Worm (Caenorhabditis elegans) whole organism, L3 larva: Measurements from ENCODE around the gene F52H2.1.

ENCODE experiments used
- R02D3.7 ChIP-seq: fragments of 150-350 bp; optimal IDR thresholded peaks from 2 replicates; lab custom pipeline; 2014; ENCODE audit warnings: missing biosample characterization, missing genetic modification characterization
- aly-2 ChIP-seq: fragments of 150-350 bp; optimal IDR thresholded peaks from 2 replicates; lab custom pipeline; 2014; ENCODE audit warnings: missing biosample characterization, missing genetic modification characterization
- ama-1 ChIP-seq: fragments of 150-350 bp; optimal IDR thresholded peaks from 2 replicates; lab custom pipeline; 2018
- ceh-28 ChIP-seq: fragments of 150-350 bp; optimal IDR thresholded peaks from 2 replicates; lab custom pipeline; 2014; ENCODE audit warnings: missing biosample characterization, missing genetic modification reagents, missing genetic modification characterization
- ceh-82 ChIP-seq: fragments of 150-350 bp; optimal IDR thresholded peaks from 2 replicates; lab custom pipeline; 2014; ENCODE audit warnings: missing biosample characterization, missing genetic modification characterization
- ceh-9 ChIP-seq: sonication (generic microtip); optimal IDR thresholded peaks from 2 replicates; lab custom pipeline; 2018; ENCODE audit warnings: missing biosample characterization, missing genetic modification characterization
- egl-27 ChIP-seq: sonication (generic microtip); optimal IDR thresholded peaks from 4 replicates; lab custom pipeline; 2017; ENCODE audit warnings: missing biosample characterization, missing genetic modification reagents, missing genetic modification characterization
- egl-5 ChIP-seq: fragments of 150-350 bp; optimal IDR thresholded peaks from 2 replicates; lab custom pipeline; 2017; ENCODE audit warnings: missing biosample characterization, missing genetic modification reagents, missing genetic modification characterization, inconsistent platforms
- elt-1 ChIP-seq: fragments of 150-350 bp; optimal IDR thresholded peaks from 2 replicates; lab custom pipeline; 2014; ENCODE audit warnings: missing biosample characterization, missing genetic modification characterization
- elt-3 ChIP-seq, 3 experiments: fragments of 150-350 bp in 1 of 3; sonication (generic microtip) in 2 of 3; optimal IDR thresholded peaks; 2 replicates in 2 of 3; 4 replicates in 1 of 3; lab custom pipeline; 2014 to 2017; ENCODE audit warnings: missing biosample characterization in 3 of 3, missing genetic modification characterization in 3 of 3
- hmg-11 ChIP-seq: sonication (generic microtip); optimal IDR thresholded peaks from 2 replicates; lab custom pipeline; 2016; ENCODE audit warnings: missing genetic modification characterization, missing compliant biosample characterization
- jun-1 ChIP-seq: fragments of 150-350 bp; optimal IDR thresholded peaks from 2 replicates; lab custom pipeline; 2014; ENCODE audit warnings: missing biosample characterization, missing genetic modification reagents, missing genetic modification characterization
- lin-15B ChIP-seq: fragments of 150-350 bp; optimal IDR thresholded peaks from 2 replicates; lab custom pipeline; 2014; ENCODE audit warnings: missing biosample characterization, missing genetic modification characterization
- lin-39 ChIP-seq: fragments of 150-350 bp; optimal IDR thresholded peaks from 2 replicates; lab custom pipeline; 2018; ENCODE audit warnings: missing biosample characterization, missing genetic modification reagents, missing genetic modification characterization
- lsy-12 ChIP-seq: sonication (generic microtip); optimal IDR thresholded peaks from 2 replicates; lab custom pipeline; 2016; ENCODE audit warnings: mild to moderate bottlenecking, missing genetic modification characterization, missing compliant biosample characterization
- mdl-1 ChIP-seq: fragments of 150-350 bp; optimal IDR thresholded peaks from 2 replicates; lab custom pipeline; 2014; ENCODE audit warnings: missing biosample characterization, missing genetic modification characterization
- mml-1 ChIP-seq: fragments of 150-350 bp; sonication (generic microtip); optimal IDR thresholded peaks from 3 replicates; lab custom pipeline; 2014; ENCODE audit warnings: missing biosample characterization, missing genetic modification characterization
- nfya-1 ChIP-seq: sonication (generic microtip); optimal IDR thresholded peaks from 2 replicates; lab custom pipeline; 2017; ENCODE audit warnings: missing genetic modification characterization, mild to moderate bottlenecking, missing compliant biosample characterization, antibody characterized with exemption, moderate library complexity; ENCODE audit not compliant: insufficient read depth
- nhr-11 ChIP-seq: fragments of 150-350 bp; optimal IDR thresholded peaks from 2 replicates; lab custom pipeline; 2014; ENCODE audit warnings: missing biosample characterization, missing genetic modification characterization
- nhr-12 ChIP-seq: fragments of 150-350 bp; optimal IDR thresholded peaks from 2 replicates; lab custom pipeline; 2014; ENCODE audit warnings: missing biosample characterization, missing genetic modification characterization
- nhr-237 ChIP-seq: fragments of 150-350 bp; optimal IDR thresholded peaks from 2 replicates; lab custom pipeline; 2014; ENCODE audit warnings: missing biosample characterization, missing genetic modification characterization
- nhr-25 ChIP-seq: sonication (generic microtip); optimal IDR thresholded peaks from 2 replicates; lab custom pipeline; 2017; ENCODE audit warnings: missing biosample characterization, missing genetic modification characterization
- nhr-28 ChIP-seq: fragments of 150-350 bp; optimal IDR thresholded peaks from 2 replicates; lab custom pipeline; 2014; ENCODE audit warnings: missing biosample characterization, missing genetic modification characterization
- nhr-43 ChIP-seq: sonication (generic microtip); optimal IDR thresholded peaks from 2 replicates; lab custom pipeline; 2016; ENCODE audit warnings: mild to moderate bottlenecking, missing genetic modification characterization, missing compliant biosample characterization; ENCODE audit not compliant: poor library complexity, severe bottlenecking
- nhr-67 ChIP-seq: fragments of 150-350 bp; optimal IDR thresholded peaks from 2 replicates; lab custom pipeline; 2014; ENCODE audit warnings: missing biosample characterization, missing genetic modification characterization
- nhr-76 ChIP-seq: fragments of 150-350 bp; sonication (generic microtip); optimal IDR thresholded peaks from 5 replicates; lab custom pipeline; 2014; ENCODE audit warnings: missing biosample characterization, missing genetic modification characterization
- nhr-77 ChIP-seq: fragments of 150-350 bp; optimal IDR thresholded peaks from 2 replicates; lab custom pipeline; 2014; ENCODE audit warnings: missing biosample characterization, missing genetic modification characterization
- pha-4 ChIP-seq: fragments of 150-350 bp; optimal IDR thresholded peaks from 2 replicates; lab custom pipeline; 2014; ENCODE audit warnings: missing biosample characterization, missing genetic modification reagents, missing genetic modification characterization
- pqm-1 ChIP-seq: fragments of 150-350 bp; optimal IDR thresholded peaks from 2 replicates; lab custom pipeline; 2017; ENCODE audit warnings: missing biosample characterization, missing genetic modification characterization, inconsistent platforms
- sea-2 ChIP-seq: fragments of 150-350 bp; sonication (generic microtip); optimal IDR thresholded peaks from 4 replicates; lab custom pipeline; 2014; ENCODE audit warnings: missing biosample characterization, missing genetic modification reagents, missing genetic modification characterization
- snpc-4 ChIP-seq: fragments of 150-350 bp; optimal IDR thresholded peaks from 2 replicates; lab custom pipeline; 2014; ENCODE audit warnings: missing biosample characterization, missing genetic modification characterization
- tbx-2 ChIP-seq: sonication (generic microtip); optimal IDR thresholded peaks from 2 replicates; lab custom pipeline; 2016; ENCODE audit warnings: mild to moderate bottlenecking, missing genetic modification characterization, missing compliant biosample characterization
- unc-39 ChIP-seq: sonication (generic microtip); optimal IDR thresholded peaks from 4 replicates; lab custom pipeline; 2017; ENCODE audit warnings: missing biosample characterization, missing genetic modification characterization
- unc-62 ChIP-seq: fragments of 150-350 bp; sonication (generic microtip); optimal IDR thresholded peaks from 4 replicates; lab custom pipeline; 2014; ENCODE audit warnings: missing biosample characterization, missing genetic modification reagents, missing genetic modification characterization
- zag-1 ChIP-seq: fragments of 150-350 bp; optimal IDR thresholded peaks from 2 replicates; lab custom pipeline; 2014; ENCODE audit warnings: missing biosample characterization, missing genetic modification characterization
- ztf-11 ChIP-seq: fragments of 150-350 bp; optimal IDR thresholded peaks from 2 replicates; lab custom pipeline; 2014; ENCODE audit warnings: missing biosample characterization, missing genetic modification characterization

F52H2.1 gene

DNA sequence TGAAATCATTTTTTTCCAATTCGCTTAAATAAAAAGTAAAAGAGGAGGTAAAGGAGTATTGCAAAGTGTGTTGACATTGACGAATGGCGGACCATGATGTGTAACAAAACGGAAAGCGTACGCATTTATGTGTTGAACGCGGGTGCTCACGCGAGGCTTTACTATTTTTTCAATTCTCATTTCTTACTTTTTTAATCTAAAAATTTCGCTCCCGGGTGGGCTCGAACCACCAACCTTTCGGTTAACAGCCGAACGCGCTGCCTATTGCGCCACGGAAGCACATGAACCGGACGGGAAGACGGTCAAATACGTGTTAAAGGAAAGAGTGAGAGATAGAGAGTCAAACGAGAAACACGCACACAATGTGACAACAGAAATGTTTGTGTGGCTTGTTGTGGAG lies 23.6 kb upstream of the F52H2.1 start (continued):
- TF ChIP-seq aly-2 (tag; lab: Kevin White, UChicago) (no peak), elt-3 (tag; optimal IDR thresholded peaks at IDR 0.05; lab: Kevin White, UChicago) (no peak), nhr-76 (tag; lab: Kevin White, UChicago) (no peak), ceh-9 (tag; lab: Kevin White, UChicago) (no peak), lin-39 (tag; lab: Kevin White, UChicago) (peak; percentile 30), nhr-237 (tag; lab: Kevin White, UChicago) (no peak), tbx-2 (peak; percentile 43), mml-1 (tag; lab: Kevin White, UChicago) (no peak), egl-5 (tag; lab: Kevin White, UChicago) (no peak), ceh-28 (tag; lab: Kevin White, UChicago) (no peak), lin-15B (tag; lab: Kevin White, UChicago) (peak; percentile 18), unc-39 (tag; lab: Kevin White, UChicago) (no peak), mdl-1 (tag; lab: Kevin White, UChicago) (no peak), jun-1 (tag; lab: Kevin White, UChicago) (peak; percentile 39), ama-1 (lab: Kevin White, UChicago) (no peak), nhr-12 (tag; lab: Kevin White, UChicago) (no peak), ceh-82 (tag; lab: Kevin White, UChicago) (no peak), nhr-67 (tag; lab: Kevin White, UChicago) (no peak), sea-2 (GFP tag; lab: Kevin White, UChicago) (no peak), snpc-4 (peak; percentile 13), unc-62 (GFP tag; lab: Kevin White, UChicago) (no peak), R02D3.7 (tag; lab: Kevin White, UChicago) (no peak), nhr-11 (no peak)
- TF ChIP-seq, all 47 proteins: peak for 16

DNA sequence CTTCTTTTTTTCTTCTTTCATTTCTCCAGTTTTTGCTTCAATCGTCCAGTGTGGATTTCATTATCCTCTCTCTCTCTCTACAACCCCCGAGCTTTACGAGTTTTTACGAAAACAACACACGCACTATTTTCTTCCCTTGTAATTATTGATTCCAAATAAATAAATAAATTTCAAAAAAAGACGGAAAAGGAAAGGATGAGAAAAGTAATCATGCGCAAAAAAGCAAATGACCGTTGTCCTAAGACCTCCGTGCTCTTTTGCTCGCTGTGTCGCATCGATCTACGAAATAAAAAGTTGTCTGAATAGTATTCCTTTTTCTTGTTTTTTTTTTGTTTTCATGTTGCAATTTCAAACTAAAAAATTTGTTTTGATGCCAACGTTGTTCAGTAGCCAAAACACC lies 22.2 kb upstream of the F52H2.1 start:
- TF ChIP-seq tbx-2, result no peak
- no peak for TF ChIP-seq nhr-28 (tag; lab: Kevin White, UChicago)
- TF ChIP-seq zag-1 (tag; lab: Kevin White, UChicago), result no peak
- TF ChIP-seq ceh-28 (tag; lab: Kevin White, UChicago), result no peak

DNA sequence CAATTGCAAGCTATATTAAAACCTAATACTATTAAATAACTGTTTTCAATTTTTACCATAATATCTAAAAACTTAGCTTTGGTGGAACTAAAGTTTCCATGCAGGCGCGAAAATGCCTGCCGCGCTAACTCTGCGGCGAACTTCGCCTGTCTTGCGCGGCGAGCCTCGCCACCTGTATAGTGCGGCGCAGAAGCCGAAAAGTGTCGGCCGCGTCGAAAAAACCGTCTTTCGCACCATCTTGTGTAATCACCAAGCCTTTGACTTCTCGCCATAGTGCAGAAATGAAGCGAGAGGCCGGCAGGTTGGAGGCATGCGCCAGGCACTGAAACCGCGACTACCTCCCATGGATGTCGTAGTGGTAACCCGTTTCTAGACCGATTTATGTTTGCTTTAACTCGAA lies 21.4 kb upstream of the F52H2.1 start:
- TF ChIP-seq sea-2 (GFP tag; lab: Kevin White, UChicago) (no peak), snpc-4 (peak; percentile 16)

DNA sequence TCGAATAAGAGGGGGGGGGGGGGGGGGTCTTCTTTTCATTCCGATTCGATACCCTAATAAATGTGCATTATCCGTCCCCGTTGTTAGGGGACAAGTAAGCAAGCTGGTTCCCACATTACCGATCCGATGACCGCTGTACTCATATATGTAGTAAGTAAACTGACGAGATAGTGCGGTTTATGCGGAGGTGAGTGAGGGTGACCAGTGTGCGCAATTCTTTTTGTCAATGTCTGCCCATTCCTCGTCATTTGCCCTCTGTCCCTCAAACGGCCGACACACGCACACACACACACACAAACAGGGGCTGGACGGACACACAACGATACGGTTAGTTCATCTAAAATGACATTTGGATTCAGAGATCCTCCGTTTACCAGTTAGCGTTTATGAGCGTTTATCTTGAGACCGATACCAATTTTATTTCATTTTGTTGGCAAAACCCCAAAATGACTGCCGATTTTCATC lies 20.7 kb upstream of the F52H2.1 start, which contains the start of gene aat-3:
aat-3 (plus strand) TSS at position 51 of the 465 bp plus-strand sequence.
- TF ChIP-seq lin-39 (tag; lab: Kevin White, UChicago), result peak; percentile 51
- no peak for TF ChIP-seq ceh-82 (tag; lab: Kevin White, UChicago)
- TF ChIP-seq snpc-4, result peak; percentile 33
- TF ChIP-seq hmg-11 (tag; lab: Kevin White, UChicago), result peak; percentile 7
- no peak for TF ChIP-seq sea-2 (GFP tag; lab: Kevin White, UChicago)
- TF ChIP-seq unc-62 (GFP tag; lab: Kevin White, UChicago), result no peak
- TF ChIP-seq pha-4, result peak; percentile 24
- no peak for TF ChIP-seq elt-1
- peak; percentile 58 for TF ChIP-seq nhr-25
- no peak for TF ChIP-seq jun-1 (tag; lab: Kevin White, UChicago)
- no peak for TF ChIP-seq nhr-77 (tag; lab: Kevin White, UChicago)
- no peak for TF ChIP-seq nhr-12 (tag; lab: Kevin White, UChicago)
- no peak for TF ChIP-seq R02D3.7 (tag; lab: Kevin White, UChicago)
- TF ChIP-seq nhr-76 (tag; lab: Kevin White, UChicago), result no peak
- no peak for TF ChIP-seq aly-2 (tag; lab: Kevin White, UChicago)
- no peak for TF ChIP-seq elt-3 (tag; optimal IDR thresholded peaks at IDR 0.05; lab: Kevin White, UChicago)
- peak; percentile 10 for TF ChIP-seq nfya-1
- TF ChIP-seq ama-1 (lab: Kevin White, UChicago), result no peak
- no peak for TF ChIP-seq ztf-11 (tag; lab: Kevin White, UChicago)
- TF ChIP-seq nhr-43 (tag; lab: Kevin White, UChicago), result no peak
- no peak for TF ChIP-seq unc-39 (tag; lab: Kevin White, UChicago)
- no peak for TF ChIP-seq lsy-12 (tag; lab: Kevin White, UChicago)
- TF ChIP-seq mml-1 (tag; lab: Kevin White, UChicago), result no peak
- no peak for TF ChIP-seq pqm-1
- no peak for TF ChIP-seq egl-27
- TF ChIP-seq ceh-28 (tag; lab: Kevin White, UChicago), result no peak
